Fruit fly (Drosophila melanogaster): ENCODE measurements around the gene CG13318.

DNA sequence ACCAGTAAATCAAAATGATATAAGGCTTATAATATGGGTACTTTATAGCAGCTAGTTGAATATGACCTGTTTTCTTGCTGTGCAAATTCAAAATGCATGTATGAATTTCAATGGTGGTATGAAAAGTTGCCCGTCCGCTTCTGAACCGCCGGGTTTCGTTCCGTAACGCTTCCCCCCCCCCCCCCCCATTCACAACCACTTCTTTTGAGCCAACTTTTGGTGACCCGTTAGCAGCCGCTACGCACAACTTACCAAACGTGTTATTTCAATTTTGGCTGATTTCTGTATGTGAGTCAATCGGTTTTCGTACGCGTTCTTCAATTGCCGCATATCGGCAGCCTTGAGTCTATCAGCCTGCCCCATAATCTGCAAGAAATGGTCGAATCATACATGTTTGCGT is 21.2 kb upstream of the CG13318 start:
- no peak for TF ChIP-seq CG16813 (GFP tag; IDR thresholded peaks at IDR 0.05; ENCODE audit: partially characterized antibody)
- no peak for TF ChIP-seq Myb (GFP tag; optimal IDR thresholded peaks at IDR 0.05)
- no peak for TF ChIP-seq CG4360 (GFP tag; IDR thresholded peaks at IDR 0.05)
- no peak for TF ChIP-seq BEAF-32 (GFP tag; optimal IDR thresholded peaks at IDR 0.05)
- TF ChIP-seq CG14441 (GFP tag; IDR thresholded peaks at IDR 0.05) = no peak
- TF ChIP-seq CG16779 (GFP tag; IDR thresholded peaks at IDR 0.05) = no peak
- TF ChIP-seq CG12155 (GFP tag; optimal IDR thresholded peaks at IDR 0.05) = no peak
- no peak for TF ChIP-seq mirr (GFP tag; optimal IDR thresholded peaks at IDR 0.05)
- no peak for TF ChIP-seq Med (GFP tag)
- TF ChIP-seq CG12071 (GFP tag; optimal IDR thresholded peaks at IDR 0.05) = no peak
- no peak for TF ChIP-seq Deaf1 (tag; optimal IDR thresholded peaks at IDR 0.05)
- TF ChIP-seq CkIIα-i1 (GFP tag; IDR thresholded peaks at IDR 0.05) = no peak

Measured in whole organism, embryonic.